Fruit fly (Drosophila melanogaster): ENCODE measurements around the gene CG10283.

Gene CG10283

dm6 chr2L:18517002-18517635, 32.8 kb upstream of the CG10283 start, which contains the start of gene CG10211 (continued):
- TF ChIP-seq topi (GFP tag; optimal IDR thresholded peaks at IDR 0.05) (peak; percentile 62), CG10631 (GFP tag; optimal IDR thresholded peaks at IDR 0.05) (peak; percentile 43), salr (GFP tag; optimal IDR thresholded peaks at IDR 0.05) (no peak), acj6 (GFP tag; optimal IDR thresholded peaks at IDR 0.05) (peak; percentile 44), Hr39 (GFP tag; optimal IDR thresholded peaks at IDR 0.05) (peak; percentile 25), achi (GFP tag; optimal IDR thresholded peaks at IDR 0.05) (peak; percentile 53), CG11762 (GFP tag; optimal IDR thresholded peaks at IDR 0.05; ENCODE audit: insufficient read depth) (no peak), ss (GFP tag; optimal IDR thresholded peaks at IDR 0.05) (peak; percentile 56 to 63)

dm6 chr2L:18516367-18516766, 32.1 kb upstream of the CG10283 start:
- TF ChIP-seq pdm3 (GFP tag; optimal IDR thresholded peaks at IDR 0.05), result no peak
- no peak for TF ChIP-seq salr (GFP tag; optimal IDR thresholded peaks at IDR 0.05)
- TF ChIP-seq vri (GFP tag; optimal IDR thresholded peaks at IDR 0.05), result no peak
- no peak for TF ChIP-seq CG8632 (GFP tag; optimal IDR thresholded peaks at IDR 0.05)
- TF ChIP-seq CG11762 (GFP tag; optimal IDR thresholded peaks at IDR 0.05; ENCODE audit: insufficient read depth), result no peak
- TF ChIP-seq topi (GFP tag; optimal IDR thresholded peaks at IDR 0.05), result no peak
- no peak for TF ChIP-seq OdsH (GFP tag; optimal IDR thresholded peaks at IDR 0.05)
- TF ChIP-seq Hr38 (GFP tag; optimal IDR thresholded peaks at IDR 0.05), result no peak
- TF ChIP-seq dac (GFP tag; optimal IDR thresholded peaks at IDR 0.05), result no peak
- TF ChIP-seq CG11902 (GFP tag; optimal IDR thresholded peaks at IDR 0.05), result no peak
- no peak for TF ChIP-seq CG10631 (GFP tag; optimal IDR thresholded peaks at IDR 0.05)
- no peak for TF ChIP-seq Eip78C (GFP tag)
- TF ChIP-seq ss (GFP tag; optimal IDR thresholded peaks at IDR 0.05), result no peak
- no peak for TF ChIP-seq acj6 (GFP tag; optimal IDR thresholded peaks at IDR 0.05)
- TF ChIP-seq eg (GFP tag; IDR thresholded peaks at IDR 0.05), result no peak
- TF ChIP-seq Gug (GFP tag; IDR thresholded peaks at IDR 0.05), result no peak
- TF ChIP-seq CG6854 (GFP tag; optimal IDR thresholded peaks at IDR 0.05), result no peak
- no peak for TF ChIP-seq CG34406 (GFP tag; optimal IDR thresholded peaks at IDR 0.05)

- TF ChIP-seq ss (GFP tag; optimal IDR thresholded peaks at IDR 0.05) (no peak), CG11902 (GFP tag; optimal IDR thresholded peaks at IDR 0.05) (no peak), Ets96B (tag; optimal IDR thresholded peaks at IDR 0.05) (no peak), CG11294 (GFP tag; IDR thresholded peaks at IDR 0.05) (no peak), Lpt (GFP tag; optimal IDR thresholded peaks at IDR 0.05) (no peak), eg (GFP tag; IDR thresholded peaks at IDR 0.05) (no peak), CG6854 (GFP tag; optimal IDR thresholded peaks at IDR 0.05) (no peak), Eip93F (GFP tag; optimal IDR thresholded peaks at IDR 0.05) (no peak), Sox14 (GFP tag; optimal IDR thresholded peaks at IDR 0.05) (no peak), Gug (GFP tag; IDR thresholded peaks at IDR 0.05) (no peak), CG6792 (GFP tag; optimal IDR thresholded peaks at IDR 0.05) (no peak)
These were observed 29.1 kb upstream of the CG10283 start for dm6 chr2L:18513402-18513801.

dm6 chr2L:18509181-18509580, 24.9 kb upstream of the CG10283 start, which contains the start of gene Ugt301D1:
TSS of gene Ugt301D1 (plus strand) at chr2L:18509560.
- TF ChIP-seq Gug (GFP tag; IDR thresholded peaks at IDR 0.05) (no peak), fkh (GFP tag; optimal IDR thresholded peaks at IDR 0.05) (peak; percentile 53), vri (GFP tag; optimal IDR thresholded peaks at IDR 0.05) (peak; percentile 89), CG6854 (GFP tag; optimal IDR thresholded peaks at IDR 0.05) (no peak)

- TF ChIP-seq CG3032 (tag; optimal IDR thresholded peaks at IDR 0.05), result no peak
- TF ChIP-seq fkh (GFP tag; optimal IDR thresholded peaks at IDR 0.05), result peak; percentile 34
- no peak for TF ChIP-seq CG6276 (GFP tag; optimal IDR thresholded peaks at IDR 0.05)
These were observed 22.6 kb upstream of the CG10283 start for dm6 chr2L:18506923-18507322.

dm6 chr2L:18505475-18505874, 21.2 kb upstream of the CG10283 start:
- TF ChIP-seq CG6808 (GFP tag; optimal IDR thresholded peaks at IDR 0.05) (no peak), CG8119 (GFP tag; IDR thresholded peaks at IDR 0.05) (0 out of 3 replicates have a peak, but pooled peaks have one; percentile 16), CG10631 (GFP tag; optimal IDR thresholded peaks at IDR 0.05) (no peak), Smox (GFP tag; optimal IDR thresholded peaks at IDR 0.05) (no peak), Hr4 (GFP tag; optimal IDR thresholded peaks at IDR 0.05) (peak; percentile 1), fd85E (GFP tag; optimal IDR thresholded peaks at IDR 0.05) (no peak), Met (GFP tag; optimal IDR thresholded peaks at IDR 0.05) (no peak)
